Worm (Caenorhabditis elegans): ENCODE data around the gene eyg-1.

Gene eyg-1

ce11 chrII:9827852-9828251, at the start of gene eyg-1:
eyg-1 (minus strand) TSS chrII:9827952.
- TF ChIP-seq F13H6.1 (tag; optimal IDR thresholded peaks at IDR 0.05): no peak
- TF ChIP-seq elt-3 (tag; optimal IDR thresholded peaks at IDR 0.05): no peak
- TF ChIP-seq dmd-4 (tag; optimal IDR thresholded peaks at IDR 0.05): no peak
- TF ChIP-seq gmeb-1 (tag; optimal IDR thresholded peaks at IDR 0.05): no peak
- TF ChIP-seq peb-1 (tag; optimal IDR thresholded peaks at IDR 0.05): no peak
- no peak for TF ChIP-seq ztf-4 (tag; optimal IDR thresholded peaks at IDR 0.05)
- no peak for TF ChIP-seq elt-1 (tag; optimal IDR thresholded peaks at IDR 0.05)
- TF ChIP-seq nhr-25 (tag; optimal IDR thresholded peaks at IDR 0.05): no peak
- TF ChIP-seq nhr-12 (tag; optimal IDR thresholded peaks at IDR 0.05): no peak
- TF ChIP-seq nhr-129 (tag; optimal IDR thresholded peaks at IDR 0.05): no peak
- TF ChIP-seq nhr-10 (tag; optimal IDR thresholded peaks at IDR 0.05): no peak
- no peak for TF ChIP-seq alr-1 (tag; optimal IDR thresholded peaks at IDR 0.05)
- TF ChIP-seq R02D3.7 (tag; optimal IDR thresholded peaks at IDR 0.05): no peak
- TF ChIP-seq ZK546.5 (tag; optimal IDR thresholded peaks at IDR 0.05): no peak
- no peak for TF ChIP-seq lsy-2 (tag; optimal IDR thresholded peaks at IDR 0.05)
- no peak for TF ChIP-seq sma-3 (GFP tag; optimal IDR thresholded peaks at IDR 0.05)
- no peak for TF ChIP-seq ztf-1 (GFP tag; conservative IDR thresholded peaks at IDR 0.05)
- TF ChIP-seq ama-1 (optimal IDR thresholded peaks at IDR 0.05): no peak

- TF ChIP-seq unc-55 (GFP tag; optimal IDR thresholded peaks at IDR 0.05) (no peak), mdl-1 (tag; optimal IDR thresholded peaks at IDR 0.05) (no peak), gmeb-1 (tag; optimal IDR thresholded peaks at IDR 0.05) (no peak), alr-1 (tag; optimal IDR thresholded peaks at IDR 0.05) (no peak), peb-1 (tag; optimal IDR thresholded peaks at IDR 0.05) (no peak), lin-13 (GFP tag; optimal IDR thresholded peaks at IDR 0.05) (no peak), R02D3.7 (tag; optimal IDR thresholded peaks at IDR 0.05) (no peak), crh-2 (tag; optimal IDR thresholded peaks at IDR 0.05) (no peak), nhr-6 (tag; optimal IDR thresholded peaks at IDR 0.05) (no peak), zag-1 (tag; optimal IDR thresholded peaks at IDR 0.05) (no peak), nhr-129 (tag; optimal IDR thresholded peaks at IDR 0.05) (no peak), ztf-1 (GFP tag; conservative IDR thresholded peaks at IDR 0.05) (no peak), snpc-4 (tag; optimal IDR thresholded peaks at IDR 0.05) (no peak), nhr-12 (tag; optimal IDR thresholded peaks at IDR 0.05) (no peak), ama-1 (optimal IDR thresholded peaks at IDR 0.05) (no peak), lin-11 (tag; optimal IDR thresholded peaks at IDR 0.05) (no peak), elt-1 (tag; optimal IDR thresholded peaks at IDR 0.05) (no peak), sem-4 (tag; optimal IDR thresholded peaks at IDR 0.05) (no peak)
These were observed 46.9 kb upstream of the eyg-1 start, which contains the start of the genes chil-2 and ctsa-3.2 for ce11 chrII:9874508-9875229. chil-2 (minus strand) TSS chrII:9874608. ctsa-3.2 (plus strand) TSS chrII:9875179.

ce11 chrII:9872961-9873360, 45.2 kb upstream of the eyg-1 start, which contains the start of gene chil-8:
chil-8 (minus strand) TSS chrII:9873061.
- TF ChIP-seq nhr-23 (tag; optimal IDR thresholded peaks at IDR 0.05) (no peak), nhr-21 (tag; optimal IDR thresholded peaks at IDR 0.05) (no peak), lsy-2 (tag; optimal IDR thresholded peaks at IDR 0.05) (no peak), crh-2 (tag; optimal IDR thresholded peaks at IDR 0.05) (no peak)

ce11 chrII:9871061-9871460, 43.3 kb upstream of the eyg-1 start, which contains the start of gene chil-7:
chil-7 (minus strand) TSS chrII:9871172.
- TF ChIP-seq peb-1 (tag; optimal IDR thresholded peaks at IDR 0.05) (no peak), sma-3 (GFP tag; optimal IDR thresholded peaks at IDR 0.05) (no peak), aly-2 (tag; optimal IDR thresholded peaks at IDR 0.05) (no peak), ztf-4 (tag; optimal IDR thresholded peaks at IDR 0.05) (no peak), blmp-1 (tag; optimal IDR thresholded peaks at IDR 0.05; ENCODE audit: insufficient read depth) (no peak), ceh-16 (tag; optimal IDR thresholded peaks at IDR 0.05) (no peak), mbf-1 (tag; optimal IDR thresholded peaks at IDR 0.05) (no peak)

ce11 chrII:9868698-9869097, 40.9 kb upstream of the eyg-1 start, which contains the start of gene old-1:
old-1 (minus strand) TSS chrII:9868747.
- TF ChIP-seq peb-1 (tag; optimal IDR thresholded peaks at IDR 0.05): no peak
- no peak for TF ChIP-seq elt-3 (tag; optimal IDR thresholded peaks at IDR 0.05)
- TF ChIP-seq alr-1 (tag; optimal IDR thresholded peaks at IDR 0.05): no peak
- no peak for TF ChIP-seq nhr-6 (tag; optimal IDR thresholded peaks at IDR 0.05)
- TF ChIP-seq nhr-25 (tag; optimal IDR thresholded peaks at IDR 0.05): no peak
- TF ChIP-seq lin-11 (tag; optimal IDR thresholded peaks at IDR 0.05): no peak
- TF ChIP-seq ztf-11 (tag; optimal IDR thresholded peaks at IDR 0.05): no peak
- TF ChIP-seq unc-39 (tag; optimal IDR thresholded peaks at IDR 0.05): no peak
- no peak for TF ChIP-seq ceh-82 (tag; optimal IDR thresholded peaks at IDR 0.05)
- TF ChIP-seq C34F6.9 (tag; optimal IDR thresholded peaks at IDR 0.05): no peak
- TF ChIP-seq ztf-1 (GFP tag; conservative IDR thresholded peaks at IDR 0.05): no peak
- TF ChIP-seq dmd-4 (tag; optimal IDR thresholded peaks at IDR 0.05): no peak
- no peak for TF ChIP-seq gmeb-1 (tag; optimal IDR thresholded peaks at IDR 0.05)
- TF ChIP-seq lin-13 (GFP tag; optimal IDR thresholded peaks at IDR 0.05): no peak
- TF ChIP-seq nhr-237 (tag; optimal IDR thresholded peaks at IDR 0.05): no peak

All from whole organism, L2 larva.